Worm (Caenorhabditis elegans) whole organism, mixed stage, embryonic: ENCODE data around the gene srh-28.

Experiments
- ceh-43 ChIP-seq: fragments of 200-800 bp; sonication (Bioruptor generic); optimal IDR thresholded peaks from 2 replicates; lab custom pipeline; 2018; ENCODE audit warnings: mild to moderate bottlenecking, missing genetic modification characterization, moderate library complexity, missing compliant biosample characterization
- ceh-83 ChIP-seq: fragments of 200-800 bp; sonication (Bioruptor generic); optimal IDR thresholded peaks from 2 replicates; lab custom pipeline; 2018; ENCODE audit warnings: mild to moderate bottlenecking, missing genetic modification characterization, missing compliant biosample characterization
- mep-1 ChIP-seq: fragments of 150-350 bp; optimal IDR thresholded peaks from 2 replicates; lab custom pipeline; 2017; ENCODE audit warnings: missing biosample characterization, missing genetic modification reagents, missing genetic modification characterization, inconsistent platforms
- unc-39 ChIP-seq: fragments of 150-350 bp; optimal IDR thresholded peaks from 2 replicates; lab custom pipeline; 2014; ENCODE audit warnings: missing biosample characterization, missing genetic modification characterization

DNA sequence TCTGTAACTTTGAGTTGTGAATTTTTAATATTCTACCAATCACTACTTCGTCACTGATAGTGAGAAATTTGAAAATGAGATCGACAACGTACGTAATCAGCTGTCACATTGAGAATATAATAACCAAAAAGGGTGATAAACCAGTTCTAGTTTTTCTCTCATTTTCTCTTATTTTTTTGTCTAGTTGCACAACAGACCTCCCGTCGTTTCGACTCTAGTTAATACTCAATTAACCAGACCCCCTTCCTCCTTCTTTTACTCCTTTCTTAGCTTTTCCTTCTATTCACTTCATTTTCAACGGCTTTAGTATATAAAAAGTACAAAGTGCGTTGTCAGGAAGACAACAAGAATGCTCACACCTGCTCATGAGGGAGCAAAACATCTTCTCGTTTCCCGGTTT lies 48.4 kb downstream of the srh-28 start, which contains the start of gene ZC487.1:
- no peak for TF ChIP-seq ceh-43
- TF ChIP-seq mep-1 (tag; lab: Kevin White, UChicago) = no peak
- no peak for TF ChIP-seq unc-39 (tag; lab: Kevin White, UChicago)
- TF ChIP-seq ceh-83 (GFP tag; lab: Kevin White, UChicago) = no peak
